Worm (Caenorhabditis elegans): Measurements from ENCODE around the gene itr-1.
"Not testable (repeated sequence)": the region's sequence is repeated elsewhere in the genome, so short reads cannot be mapped to it uniquely, and the experiment has no call there.

itr-1 gene

DNA sequence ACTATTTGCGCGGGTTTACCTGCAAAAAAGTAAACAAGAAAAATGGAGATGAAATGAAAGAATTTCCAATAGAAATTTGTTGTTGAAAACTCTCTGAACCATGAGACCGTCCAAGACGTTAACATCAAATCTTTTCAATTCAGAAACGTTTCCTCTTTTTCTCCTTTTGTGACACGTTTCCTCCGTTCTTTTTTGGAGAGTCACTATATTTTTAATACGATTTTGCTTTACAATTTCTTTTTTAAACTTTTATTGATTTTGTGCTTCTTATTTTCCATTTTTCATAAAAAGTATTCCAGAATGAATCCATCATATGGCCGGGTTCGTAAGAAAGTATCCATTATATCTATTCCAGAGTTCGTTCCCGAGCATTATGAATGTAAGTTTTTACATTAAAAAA is at the start of gene itr-1:
itr-1 (plus strand) TSS at position 301 of the 400 bp plus-strand sequence.
- no peak for TF ChIP-seq unc-62 (GFP tag; optimal IDR thresholded peaks at IDR 0.05)

DNA sequence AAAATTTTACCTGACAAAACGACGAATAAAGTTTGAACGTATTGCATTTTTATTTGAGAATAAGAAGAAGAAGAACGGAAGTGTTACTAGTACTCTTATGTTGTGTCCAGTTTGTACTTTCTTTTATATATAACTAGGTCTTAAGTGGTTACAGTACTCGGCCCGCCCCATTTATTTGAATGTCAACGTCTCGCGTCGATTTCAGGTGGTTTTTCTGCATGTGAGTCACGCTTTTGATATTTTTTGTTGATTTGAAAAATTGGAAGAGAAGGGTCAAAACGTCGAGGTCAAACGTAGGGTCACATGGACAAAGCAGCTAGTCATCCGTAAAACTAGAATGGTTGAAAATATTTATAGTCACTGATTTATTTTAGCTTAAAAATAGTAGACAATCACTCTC is 46.0 kb upstream of the itr-1 start, which contains the start of gene F45E4.5:
F45E4.5 (minus strand) TSS at position 101 of the 400 bp plus-strand sequence.
- TF ChIP-seq unc-62 (GFP tag; optimal IDR thresholded peaks at IDR 0.05): no peak

- TF ChIP-seq unc-62 (GFP tag; optimal IDR thresholded peaks at IDR 0.05): no peak
Measured at ce11 chrIV:7632535-7632934, 42.4 kb upstream of the itr-1 start, which contains the start of gene F45E4.6. F45E4.6 (minus strand) TSS chrIV:7632548.

DNA sequence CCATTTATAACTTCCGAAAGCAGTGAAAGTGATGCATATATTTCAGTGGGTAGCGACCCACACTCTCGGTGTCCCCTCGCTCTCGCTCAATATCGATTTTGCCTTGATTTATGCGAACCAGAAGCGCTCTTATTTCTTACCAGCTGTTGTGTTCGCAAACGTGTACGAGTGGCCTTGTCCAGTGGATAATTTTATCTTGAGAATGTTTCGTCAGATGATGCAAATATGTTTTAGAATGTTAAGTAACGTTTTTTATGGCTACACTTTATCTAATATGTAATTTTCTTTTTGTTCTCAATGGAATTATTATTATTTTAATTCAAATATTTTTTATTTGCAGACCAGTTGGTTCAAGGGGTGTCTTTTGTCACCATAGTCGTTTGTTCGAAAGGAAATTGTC is 42.0 kb upstream of the itr-1 start, which contains the start of gene plp-1:
plp-1 (plus strand) TSS at position 341 of the 400 bp plus-strand sequence.
- no peak for TF ChIP-seq unc-62 (GFP tag; optimal IDR thresholded peaks at IDR 0.05)

DNA sequence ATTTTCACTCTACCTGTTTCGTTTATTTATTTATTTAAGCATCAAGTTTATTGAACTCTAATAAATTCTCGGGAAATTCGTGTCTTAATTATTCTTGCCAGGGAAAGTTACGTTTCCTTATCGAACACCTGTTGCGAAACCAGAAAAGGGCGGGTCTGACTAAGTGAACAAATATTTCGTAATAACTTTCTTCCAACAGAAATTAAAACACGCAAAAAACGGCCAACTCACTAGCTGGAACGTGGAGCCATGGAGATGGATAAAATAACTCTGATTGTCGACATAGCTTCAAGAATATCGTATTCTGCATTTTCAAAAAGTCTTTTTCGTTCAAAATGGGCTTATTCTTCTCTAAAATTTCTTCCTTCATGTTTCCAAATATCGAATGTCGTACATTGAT is 40.4 kb upstream of the itr-1 start, which contains the start of gene warf-1:
warf-1 (plus strand) TSS at position 209 of the 400 bp plus-strand sequence.
- TF ChIP-seq unc-62 (GFP tag; optimal IDR thresholded peaks at IDR 0.05): not testable (repeated sequence)

DNA sequence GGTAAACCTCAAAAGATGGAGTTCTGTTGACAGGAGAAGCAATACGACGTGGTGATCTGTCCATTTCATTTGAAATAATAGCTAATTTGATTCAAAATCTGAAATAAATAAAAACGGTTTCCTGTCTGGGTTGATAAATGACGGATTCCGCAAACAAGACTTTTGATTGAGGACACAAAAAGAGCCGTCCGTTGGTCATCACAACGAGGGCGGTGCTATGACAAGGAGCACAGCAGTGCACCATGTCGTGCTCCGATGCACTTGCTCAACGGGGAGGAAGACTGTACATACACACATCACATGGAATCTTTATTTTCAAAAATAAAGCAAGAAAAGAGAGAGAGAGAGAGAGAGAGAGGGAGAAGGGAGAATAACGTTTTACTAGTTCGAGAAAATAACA is 33.2 kb upstream of the itr-1 start, which contains the start of gene nep-16:
nep-16 (minus strand) TSS at position 101 of the 400 bp plus-strand sequence.
- no peak for TF ChIP-seq unc-62 (GFP tag; optimal IDR thresholded peaks at IDR 0.05)

DNA sequence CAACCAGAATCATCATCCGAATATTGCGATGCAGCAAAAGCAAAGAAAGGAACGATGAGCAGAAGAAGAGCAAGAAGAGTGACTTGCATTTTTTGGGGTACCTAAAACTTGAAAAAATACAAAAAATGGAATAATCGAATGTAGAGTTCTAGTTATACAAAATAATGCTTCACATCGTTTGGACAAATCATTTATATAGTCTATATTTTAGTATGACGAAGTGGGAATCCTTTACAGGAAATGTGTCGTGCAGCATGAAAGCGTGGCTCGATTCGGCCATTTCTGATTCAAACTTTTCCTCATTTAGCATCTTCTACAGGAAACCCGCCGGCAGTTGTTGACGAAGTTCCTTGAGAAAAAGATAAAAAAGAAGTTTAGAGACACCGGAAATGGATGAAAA is 32.0 kb upstream of the itr-1 start, which contains the start of gene nlp-20:
nlp-20 (minus strand) TSS at position 101 of the 400 bp plus-strand sequence.
- TF ChIP-seq unc-62 (GFP tag; optimal IDR thresholded peaks at IDR 0.05): no peak

DNA sequence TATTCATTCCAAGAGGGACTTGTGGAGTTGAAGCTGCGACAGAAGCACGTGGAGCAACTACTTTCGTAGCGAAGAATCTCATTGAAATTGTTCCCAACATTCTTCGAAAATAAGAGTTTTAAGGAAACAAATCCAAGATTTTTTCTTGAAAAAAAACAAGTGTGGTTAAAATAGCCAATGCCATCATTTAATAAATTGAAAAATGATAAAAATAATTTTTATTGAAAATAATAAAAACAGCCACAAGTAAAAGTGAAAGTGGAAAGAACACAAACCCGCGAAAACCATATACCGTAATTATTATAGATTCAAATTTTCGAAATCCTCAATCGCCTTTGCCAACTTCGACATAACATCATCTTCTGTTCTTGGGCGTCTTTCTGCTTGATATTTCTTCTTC is 28.9 kb upstream of the itr-1 start, which contains the start of gene hmg-5:
hmg-5 (minus strand) TSS at position 101 of the 400 bp plus-strand sequence.
- TF ChIP-seq unc-62 (GFP tag; optimal IDR thresholded peaks at IDR 0.05): no peak

DNA sequence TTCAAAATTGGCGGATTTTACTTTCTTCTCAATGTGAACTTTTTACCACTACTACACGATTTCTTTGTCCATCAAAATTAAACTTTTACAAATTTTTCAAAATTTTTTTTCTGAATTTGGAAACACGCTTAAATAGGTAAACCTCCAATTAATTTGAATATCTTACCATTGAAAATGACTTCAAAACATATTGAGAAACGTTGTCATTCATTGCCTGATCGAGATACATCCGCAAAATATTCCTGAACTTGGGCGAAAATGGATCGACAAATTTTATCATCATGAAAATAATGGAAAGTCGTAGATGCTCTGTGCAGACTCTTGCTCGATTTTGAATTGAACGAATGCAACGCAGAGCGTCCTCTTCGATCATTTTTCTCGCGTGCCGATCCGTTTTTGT is 28.1 kb upstream of the itr-1 start:
- TF ChIP-seq unc-62 (GFP tag; optimal IDR thresholded peaks at IDR 0.05): no peak

ce11 chrIV:7650433-7650832 is 24.5 kb upstream of the itr-1 start:
- TF ChIP-seq unc-62 (GFP tag; optimal IDR thresholded peaks at IDR 0.05): no peak

DNA sequence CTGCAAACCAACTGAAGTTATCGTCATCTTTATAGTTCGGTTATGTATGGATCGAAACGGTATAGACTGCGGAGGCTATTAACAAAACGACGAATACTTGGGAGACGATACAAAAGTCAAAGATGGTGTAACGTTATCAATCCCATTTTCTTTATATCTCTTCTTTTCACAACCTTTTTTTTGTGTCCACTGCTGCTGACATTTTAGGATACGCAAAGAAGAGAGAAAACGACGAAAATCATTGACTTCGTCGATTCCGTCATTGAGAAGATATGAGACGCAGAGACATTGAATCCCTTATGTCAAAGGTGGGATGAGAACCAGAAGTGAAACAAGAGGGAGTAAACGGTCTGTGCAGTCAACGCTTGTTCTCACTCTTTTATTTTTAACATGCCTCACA is 23.9 kb upstream of the itr-1 start, which contains the start of gene cima-1:
cima-1 (plus strand) TSS at position 340 of the 400 bp plus-strand sequence.
- no peak for TF ChIP-seq unc-62 (GFP tag; optimal IDR thresholded peaks at IDR 0.05)

DNA sequence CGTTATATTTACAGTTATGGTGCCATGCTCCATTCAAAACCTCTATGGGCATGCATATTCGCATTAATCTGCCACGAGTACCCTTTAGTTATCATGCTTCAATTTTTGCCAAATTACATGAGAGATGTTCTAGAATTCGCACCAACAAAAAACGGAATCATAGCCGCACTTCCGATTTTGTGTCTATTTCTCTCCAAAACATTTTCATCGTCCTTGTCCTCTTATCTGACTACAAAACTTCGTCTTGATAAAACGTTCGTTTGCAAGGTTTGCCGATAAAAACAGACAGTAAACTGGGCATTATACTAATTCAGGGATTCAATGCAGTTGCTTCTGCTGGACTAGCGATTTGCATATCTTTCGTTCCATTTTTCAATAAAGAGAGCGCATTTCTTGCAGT is 21.8 kb upstream of the itr-1 start:
- no peak for TF ChIP-seq unc-62 (GFP tag; optimal IDR thresholded peaks at IDR 0.05)

- no peak for TF ChIP-seq unc-62 (GFP tag; optimal IDR thresholded peaks at IDR 0.05)
Measured at ce11 chrIV:7654212-7654778, 20.7 kb upstream of the itr-1 start, which contains the start of gene nrde-4. nrde-4 (minus strand) TSS chrIV:7654262.

DNA sequence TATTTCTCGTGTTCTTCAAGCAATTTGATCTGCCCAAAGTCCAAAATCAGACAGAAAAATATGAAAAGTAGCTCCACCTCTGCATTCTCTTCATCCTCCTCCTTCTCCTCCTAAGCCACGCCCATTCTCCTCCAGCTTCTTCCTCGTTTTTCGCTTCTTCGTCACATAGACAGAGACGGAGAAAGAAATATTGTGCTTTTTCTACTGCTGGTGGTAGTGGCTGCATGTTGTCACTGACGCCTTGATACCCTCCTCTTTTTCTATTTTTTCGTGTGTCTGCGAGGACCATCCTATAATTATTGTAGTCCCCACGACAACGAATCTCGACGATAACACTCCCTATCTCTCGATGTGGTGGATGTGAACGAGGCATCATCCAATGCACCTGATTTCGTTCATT is 16.4 kb upstream of the itr-1 start, which contains the start of gene C08G9.1:
C08G9.1 (plus strand) TSS at position 175 of the 400 bp plus-strand sequence.
- TF ChIP-seq unc-62 (GFP tag; optimal IDR thresholded peaks at IDR 0.05): no peak

ce11 chrIV:7659481-7659880 is 15.5 kb upstream of the itr-1 start:
- no peak for TF ChIP-seq unc-62 (GFP tag; optimal IDR thresholded peaks at IDR 0.05)

DNA sequence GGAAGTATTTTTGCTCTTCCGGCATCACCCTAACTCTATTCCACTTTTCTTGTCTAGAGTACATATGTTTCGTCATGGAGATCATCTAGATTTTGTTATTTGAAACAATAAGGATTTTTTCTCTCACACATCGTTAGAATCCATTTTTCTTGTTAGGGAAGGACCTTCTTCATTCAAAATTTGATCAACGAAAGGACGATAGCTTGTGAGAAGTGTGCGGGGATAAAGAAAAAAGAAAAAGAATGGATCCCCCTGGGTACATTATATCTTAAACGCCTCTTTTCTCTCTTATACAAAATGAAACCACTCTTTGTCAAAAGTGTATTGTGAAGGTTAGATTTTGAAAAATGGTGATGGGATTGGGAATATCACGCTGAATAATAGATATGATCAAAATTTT is 13.4 kb upstream of the itr-1 start:
- no peak for TF ChIP-seq unc-62 (GFP tag; optimal IDR thresholded peaks at IDR 0.05)

DNA sequence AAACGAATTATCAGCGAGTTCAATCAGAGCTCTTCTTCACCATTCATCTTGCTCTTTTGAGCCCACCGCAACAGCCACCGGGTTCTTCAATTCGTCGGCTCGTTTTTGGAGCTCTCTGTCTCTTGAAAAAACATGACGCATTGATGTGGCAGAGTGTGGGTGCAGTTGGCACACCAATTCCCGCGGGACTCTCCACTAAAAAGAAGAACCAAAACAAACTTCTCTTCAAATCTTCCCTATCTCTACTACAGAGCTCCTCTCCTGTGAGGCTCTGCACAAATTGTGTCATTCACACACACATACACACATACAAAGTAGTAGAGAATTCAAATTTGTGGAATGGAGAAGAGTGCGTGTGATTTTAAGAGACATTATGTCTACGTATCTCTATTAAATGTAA is 12.0 kb upstream of the itr-1 start:
- no peak for TF ChIP-seq unc-62 (GFP tag; optimal IDR thresholded peaks at IDR 0.05)
